Fruit fly (Drosophila melanogaster) whole organism, prepupa: ENCODE results near the gene Vago.

ENCODE experiments used
- CG10631 ChIP-seq: fragments of 200-800 bp; sonication (Bioruptor generic); optimal IDR thresholded peaks from 2 replicates; lab custom pipeline; 2016; ENCODE audit warnings: missing biosample characterization, missing genetic modification characterization
- CG10669 ChIP-seq: fragments of 200-800 bp; sonication (Bioruptor generic); optimal IDR thresholded peaks from 3 replicates; lab custom pipeline; 2018; ENCODE audit warnings: missing biosample characterization, mild to moderate bottlenecking, missing genetic modification characterization, moderate library complexity
- CG1621 ChIP-seq: fragments of 200-800 bp; sonication (Bioruptor generic); optimal IDR thresholded peaks from 3 replicates; lab custom pipeline; 2018; ENCODE audit warnings: missing biosample characterization, mild to moderate bottlenecking, missing genetic modification characterization
- CG16779 ChIP-seq: fragments of 200-800 bp; sonication (Bioruptor generic); optimal IDR thresholded peaks from 3 replicates; lab custom pipeline; 2017; ENCODE audit warnings: missing biosample characterization, mild to moderate bottlenecking, missing genetic modification characterization
- CG31627 ChIP-seq: fragments of 200-800 bp; sonication (Bioruptor generic); optimal IDR thresholded peaks from 3 replicates; lab custom pipeline; 2016; ENCODE audit warnings: missing biosample characterization, missing genetic modification characterization
- CG32006 ChIP-seq: fragments of 200-800 bp; sonication (Bioruptor generic); optimal IDR thresholded peaks from 3 replicates; lab custom pipeline; 2017; ENCODE audit warnings: missing biosample characterization, mild to moderate bottlenecking, missing genetic modification characterization
- CG3919 ChIP-seq: fragments of 200-800 bp; sonication (Bioruptor generic); optimal IDR thresholded peaks from 3 replicates; lab custom pipeline; 2016; ENCODE audit warnings: missing biosample characterization, missing genetic modification characterization
- CG6163 ChIP-seq: fragments of 200-800 bp; sonication (Bioruptor generic); IDR thresholded peaks from 3 replicates; pipeline ENCODE4 v1.3.6; 2022; ENCODE audit warnings: missing biosample characterization, missing genetic modification characterization
- CG6276 ChIP-seq: fragments of 200-800 bp; sonication (Bioruptor generic); optimal IDR thresholded peaks from 2 replicates; lab custom pipeline; 2017; ENCODE audit warnings: missing biosample characterization, mild to moderate bottlenecking, missing genetic modification characterization
- CG6792 ChIP-seq: fragments of 200-800 bp; sonication (Bioruptor generic); optimal IDR thresholded peaks from 3 replicates; lab custom pipeline; 2016; ENCODE audit warnings: missing biosample characterization, missing genetic modification characterization
- CG6808 ChIP-seq: fragments of 200-800 bp; sonication (Bioruptor generic); optimal IDR thresholded peaks from 3 replicates; lab custom pipeline; 2017; ENCODE audit warnings: missing biosample characterization, missing genetic modification characterization, mild to moderate bottlenecking, moderate library complexity, missing genetic modification reagents
- CG8119 ChIP-seq: fragments of 200-800 bp; sonication (Bioruptor generic); IDR thresholded peaks from 3 replicates; pipeline ENCODE4 v1.3.6; 2022; ENCODE audit warnings: missing biosample characterization, missing genetic modification characterization
- CG9139 ChIP-seq: fragments of 200-800 bp; sonication (Bioruptor generic); optimal IDR thresholded peaks from 3 replicates; lab custom pipeline; 2017; ENCODE audit warnings: missing biosample characterization, mild to moderate bottlenecking, missing genetic modification characterization
- Eip75B ChIP-seq: fragments of 200-800 bp; sonication (Bioruptor generic); optimal IDR thresholded peaks from 3 replicates; lab custom pipeline; 2016; ENCODE audit warnings: missing biosample characterization, missing genetic modification characterization
- Eip93F ChIP-seq: fragments of 200-800 bp; sonication (Bioruptor generic); optimal IDR thresholded peaks from 2 replicates; lab custom pipeline; 2016; ENCODE audit warnings: missing biosample characterization, mild to moderate bottlenecking, missing genetic modification characterization
- Ets96B ChIP-seq: fragments of 200-800 bp; optimal IDR thresholded peaks from 2 replicates; lab custom pipeline; 2019; ENCODE audit warnings: missing biosample characterization, mild to moderate bottlenecking, missing genetic modification characterization, moderate library complexity
- Gug ChIP-seq: fragments of 200-800 bp; sonication (Bioruptor generic); IDR thresholded peaks from 2 replicates; pipeline ENCODE4 v1.3.6; 2022; ENCODE audit warnings: missing biosample characterization, missing genetic modification characterization
- OdsH ChIP-seq: fragments of 200-800 bp; sonication (Bioruptor generic); optimal IDR thresholded peaks from 3 replicates; lab custom pipeline; 2016; ENCODE audit warnings: missing biosample characterization, missing genetic modification characterization
- Smox ChIP-seq: fragments of 200-800 bp; sonication (Bioruptor generic); optimal IDR thresholded peaks from 3 replicates; lab custom pipeline; 2016; ENCODE audit warnings: missing biosample characterization, missing genetic modification characterization
- Sox14 ChIP-seq: fragments of 200-800 bp; sonication (Bioruptor generic); optimal IDR thresholded peaks from 3 replicates; lab custom pipeline; 2016; ENCODE audit warnings: missing biosample characterization, missing genetic modification characterization
- Sox15 ChIP-seq: fragments of 200-800 bp; sonication (Bioruptor generic); optimal IDR thresholded peaks from 3 replicates; lab custom pipeline; 2016; ENCODE audit warnings: missing biosample characterization, missing genetic modification characterization
- achi ChIP-seq: fragments of 200-800 bp; sonication (Bioruptor generic); optimal IDR thresholded peaks from 3 replicates; lab custom pipeline; 2016; ENCODE audit warnings: missing biosample characterization, missing genetic modification characterization
- acj6 ChIP-seq: fragments of 200-800 bp; sonication (Bioruptor generic); optimal IDR thresholded peaks from 3 replicates; lab custom pipeline; 2016; ENCODE audit warnings: missing biosample characterization, missing genetic modification characterization
- cyc ChIP-seq: fragments of 200-800 bp; sonication (Bioruptor generic); optimal IDR thresholded peaks from 3 replicates; lab custom pipeline; 2016; ENCODE audit warnings: missing biosample characterization, missing genetic modification characterization
- dac ChIP-seq: fragments of 200-800 bp; sonication (Bioruptor generic); optimal IDR thresholded peaks from 2 replicates; lab custom pipeline; 2017; ENCODE audit warnings: missing biosample characterization, mild to moderate bottlenecking, missing genetic modification characterization
- esn ChIP-seq: fragments of 200-800 bp; sonication (Bioruptor generic); optimal IDR thresholded peaks from 2 replicates; lab custom pipeline; 2016; ENCODE audit warnings: missing biosample characterization, mild to moderate bottlenecking, missing genetic modification characterization, moderate library complexity
- fd85E ChIP-seq: fragments of 200-800 bp; sonication (Bioruptor generic); optimal IDR thresholded peaks from 3 replicates; lab custom pipeline; 2016; ENCODE audit warnings: missing biosample characterization, missing genetic modification characterization
- fkh ChIP-seq: fragments of 200-800 bp; sonication (Bioruptor generic); optimal IDR thresholded peaks from 3 replicates; lab custom pipeline; 2017; ENCODE audit warnings: missing biosample characterization, mild to moderate bottlenecking, missing genetic modification characterization, moderate library complexity
- lz ChIP-seq: fragments of 200-800 bp; sonication (Bioruptor generic); optimal IDR thresholded peaks from 3 replicates; lab custom pipeline; 2016; ENCODE audit warnings: missing biosample characterization, missing genetic modification characterization
- pdm3 ChIP-seq: fragments of 200-800 bp; sonication (Bioruptor generic); optimal IDR thresholded peaks from 3 replicates; lab custom pipeline; 2016; ENCODE audit warnings: missing biosample characterization, missing genetic modification characterization
- salr ChIP-seq, 2 experiments: fragments of 200-800 bp; sonication (Bioruptor generic); optimal IDR thresholded peaks; 3 replicates each; lab custom pipeline; 2016 to 2018; ENCODE audit warnings: missing biosample characterization in 2 of 2, missing genetic modification characterization in 2 of 2, mild to moderate bottlenecking in 1 of 2
- ss ChIP-seq, 2 experiments: fragments of 200-800 bp; sonication (Bioruptor generic); optimal IDR thresholded peaks; 2 replicates in 1 of 2; 3 replicates in 1 of 2; lab custom pipeline; 2017 to 2018; ENCODE audit warnings: mild to moderate bottlenecking in 2 of 2, missing biosample characterization in 2 of 2, missing genetic modification characterization in 2 of 2, moderate library complexity in 1 of 2
- svp ChIP-seq: fragments of 200-800 bp; sonication (Bioruptor generic); peaks from one replicate; lab custom pipeline; 2016; ENCODE audit warnings: missing biosample characterization, missing genetic modification characterization
- topi ChIP-seq: fragments of 200-800 bp; sonication (Bioruptor generic); optimal IDR thresholded peaks from 3 replicates; lab custom pipeline; 2016; ENCODE audit warnings: missing biosample characterization, missing genetic modification characterization
- vri ChIP-seq: fragments of 200-800 bp; sonication (Bioruptor generic); optimal IDR thresholded peaks from 3 replicates; lab custom pipeline; 2016; ENCODE audit warnings: missing biosample characterization, mild to moderate bottlenecking, missing genetic modification characterization

Gene Vago

DNA sequence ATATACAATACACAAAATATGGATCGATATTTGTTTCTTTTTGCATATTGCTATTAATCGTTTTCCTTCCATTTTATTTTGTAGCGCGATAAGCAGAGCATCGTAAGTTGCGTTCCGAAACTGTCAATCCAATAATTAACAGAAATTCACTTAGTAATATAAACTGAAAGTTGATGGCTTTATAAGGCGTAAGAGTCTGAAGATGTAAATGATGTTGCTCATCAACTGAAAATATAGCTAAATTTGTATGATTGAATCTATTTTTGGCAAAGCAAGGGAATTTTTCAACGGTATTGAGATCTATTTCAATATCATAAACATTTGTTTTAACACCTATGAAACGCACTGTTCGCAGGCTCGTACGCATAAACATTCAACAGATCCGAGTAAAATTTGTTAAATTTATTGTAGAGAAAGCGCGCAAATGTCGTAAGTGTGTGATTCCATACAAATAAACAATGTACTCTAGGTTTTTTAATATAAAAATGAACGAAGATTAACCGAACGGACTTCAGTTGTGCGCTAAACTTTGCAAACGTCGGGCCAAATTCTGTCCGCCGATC is at the start of gene Vago (continued):
- no peak for TF ChIP-seq CG6163 (GFP tag; lab: Robert Waterston, UW)
- TF ChIP-seq lz (GFP tag; lab: Kevin White, UChicago) = peak; percentile 16
- no peak for TF ChIP-seq fkh (GFP tag; lab: Kevin White, UChicago)

DNA sequence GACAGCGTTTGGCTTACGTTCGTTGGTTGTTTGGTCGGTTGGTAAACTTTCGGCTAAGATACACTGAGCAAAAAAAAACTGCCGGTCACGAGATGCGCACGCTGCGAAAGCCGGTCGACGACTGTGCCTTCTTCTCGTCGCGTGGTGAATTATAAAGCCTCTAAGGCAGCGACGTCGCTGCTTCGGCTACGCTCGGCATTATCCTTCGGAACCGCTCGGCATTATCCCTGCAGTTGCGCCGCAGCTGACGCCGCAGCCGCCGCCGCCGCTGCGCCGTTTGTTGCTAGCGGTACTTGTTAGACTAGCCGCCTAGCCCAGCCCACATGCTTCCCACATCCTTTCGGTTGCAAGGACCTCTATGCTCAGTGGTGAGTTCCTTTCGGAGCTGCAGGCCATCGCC is 49.3 kb upstream of the Vago start, which contains the start of gene vex:
vex (minus strand) TSS at position 114 of the 400 bp plus-strand sequence.
- no peak for TF ChIP-seq Sox15 (GFP tag; lab: Kevin White, UChicago)
- TF ChIP-seq CG3919 = no peak
- TF ChIP-seq svp (GFP tag; lab: Kevin White, UChicago) = no peak
- TF ChIP-seq pdm3 (GFP tag; lab: Kevin White, UChicago) = no peak
- no peak for TF ChIP-seq CG8119
- TF ChIP-seq CG32006 (GFP tag; lab: Kevin White, UChicago) = no peak
- no peak for TF ChIP-seq fd85E (GFP tag; lab: Kevin White, UChicago)

DNA sequence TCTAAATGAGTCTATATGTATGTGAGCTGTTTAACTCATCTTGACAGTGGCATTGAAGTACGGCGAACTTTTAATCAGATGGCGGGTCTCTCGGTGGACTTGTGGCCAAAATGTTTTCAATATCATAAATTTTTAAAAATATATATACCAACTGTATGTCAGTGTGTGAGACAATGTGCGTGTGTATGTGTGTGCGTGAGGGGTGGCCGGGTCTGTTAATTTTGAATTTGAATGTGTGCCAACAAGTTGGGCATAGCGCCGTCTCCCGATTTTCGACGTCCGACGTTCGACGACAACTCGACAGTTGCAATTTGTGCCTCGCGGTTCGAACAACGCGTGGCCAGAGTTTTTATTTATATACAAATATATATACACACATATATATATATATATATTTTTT is 44.6 kb upstream of the Vago start, which contains the start of gene SmydA-4:
SmydA-4 (plus strand) TSS at position 301 of the 400 bp plus-strand sequence.
- no peak for TF ChIP-seq Ets96B (tag; lab: Kevin White, UChicago)
- TF ChIP-seq vri (GFP tag; lab: Kevin White, UChicago) = no peak
- no peak for TF ChIP-seq CG9139
- no peak for TF ChIP-seq OdsH (GFP tag; lab: Kevin White, UChicago)
- TF ChIP-seq dac (GFP tag; lab: Kevin White, UChicago) = no peak
- TF ChIP-seq ss (GFP tag; optimal IDR thresholded peaks at IDR 0.05; lab: Kevin White, UChicago) = no peak
- TF ChIP-seq CG6163 (GFP tag; lab: Robert Waterston, UW) = no peak
- TF ChIP-seq CG10669 = no peak
- no peak for TF ChIP-seq Eip75B (GFP tag; lab: Kevin White, UChicago)
- no peak for TF ChIP-seq CG31627 (GFP tag; lab: Kevin White, UChicago)
- TF ChIP-seq achi (GFP tag; lab: Kevin White, UChicago) = no peak
- no peak for TF ChIP-seq CG10631
- no peak for TF ChIP-seq Eip93F (GFP tag; lab: Kevin White, UChicago)
- no peak for TF ChIP-seq cyc (GFP tag; lab: Kevin White, UChicago)
- no peak for TF ChIP-seq Gug (GFP tag; lab: Robert Waterston, UW)
- TF ChIP-seq CG8119 = no peak
- no peak for TF ChIP-seq svp (GFP tag; lab: Kevin White, UChicago)
- no peak for TF ChIP-seq fd85E (GFP tag; lab: Kevin White, UChicago)

DNA sequence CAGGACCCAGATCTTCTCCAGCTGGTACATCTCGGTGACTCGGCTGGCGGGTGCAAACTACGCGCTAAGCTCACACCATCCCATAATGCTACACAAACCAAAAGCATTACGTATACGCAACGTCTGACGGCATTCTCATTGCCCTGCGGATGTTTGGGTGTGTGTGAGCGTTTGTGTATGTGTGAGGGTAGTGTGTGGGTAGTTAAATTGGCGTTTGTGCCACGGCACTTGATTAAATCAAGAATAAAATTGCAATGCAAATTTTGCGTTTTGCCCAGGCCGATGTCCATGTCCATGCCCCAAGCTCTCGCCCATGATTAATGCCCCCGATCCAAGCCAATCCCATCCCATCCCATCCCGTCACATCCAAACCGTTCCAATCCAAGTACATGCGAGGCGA is 35.6 kb upstream of the Vago start, which contains the start of gene CG1552:
CG1552 (minus strand) TSS at position 101 of the 400 bp plus-strand sequence.
- TF ChIP-seq esn (GFP tag; lab: Kevin White, UChicago) (no peak), salr (GFP tag; optimal IDR thresholded peaks at IDR 0.05; lab: Kevin White, UChicago) (no peak), CG31627 (GFP tag; lab: Kevin White, UChicago) (no peak), Smox (no peak), CG10631 (no peak), CG6163 (GFP tag; lab: Robert Waterston, UW) (no peak), acj6 (GFP tag; lab: Kevin White, UChicago) (no peak), lz (GFP tag; lab: Kevin White, UChicago) (no peak), CG6276 (no peak), CG16779 (tag; lab: Kevin White, UChicago) (no peak), Sox14 (GFP tag; lab: Kevin White, UChicago) (no peak), CG6792 (GFP tag; lab: Kevin White, UChicago) (no peak), fd85E (GFP tag; lab: Kevin White, UChicago) (no peak), CG6808 (GFP tag; lab: Kevin White, UChicago) (no peak), Ets96B (tag; lab: Kevin White, UChicago) (no peak), OdsH (GFP tag; lab: Kevin White, UChicago) (no peak), pdm3 (GFP tag; lab: Kevin White, UChicago) (no peak), CG8119 (no peak), topi (GFP tag; lab: Kevin White, UChicago) (no peak), CG1621 (no peak)
